Worm (Caenorhabditis elegans): Measurements from ENCODE around the gene zer-1.

The zer-1 gene

ce11 chrIII:886726-887125, at the start of gene zer-1:
Gene zer-1, minus strand, starts transcription at chrIII:886793.
- no peak for TF ChIP-seq unc-62 (GFP tag; optimal IDR thresholded peaks at IDR 0.05)

DNA sequence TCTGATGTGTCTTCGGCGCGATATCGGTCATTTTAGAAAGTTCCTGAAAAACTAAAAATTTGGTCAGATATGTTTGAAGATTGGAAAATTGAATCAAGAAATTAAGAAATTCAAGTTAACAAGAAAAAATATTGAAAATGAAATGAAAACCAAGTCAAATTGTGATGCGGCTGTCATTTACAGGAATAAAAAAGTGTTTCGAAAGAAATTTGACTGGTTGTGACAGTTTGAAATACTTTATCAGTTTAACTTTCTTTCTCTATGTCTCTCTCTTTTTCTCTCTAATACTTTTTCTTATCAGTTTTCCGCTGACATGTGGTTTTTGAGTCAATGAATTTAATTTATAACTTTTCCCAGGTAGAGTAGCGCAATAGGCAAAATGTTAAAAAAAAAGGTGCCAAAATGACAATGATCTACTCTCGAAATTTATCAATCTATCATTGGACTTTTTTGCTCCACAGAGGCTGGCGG, 49.5 kb upstream of the zer-1 start, which contains the start of gene fbxa-55:
Gene fbxa-55 (minus strand): TSS at position 51 of the 471 bp plus-strand sequence.
- TF ChIP-seq unc-62 (GFP tag; optimal IDR thresholded peaks at IDR 0.05): no peak

DNA sequence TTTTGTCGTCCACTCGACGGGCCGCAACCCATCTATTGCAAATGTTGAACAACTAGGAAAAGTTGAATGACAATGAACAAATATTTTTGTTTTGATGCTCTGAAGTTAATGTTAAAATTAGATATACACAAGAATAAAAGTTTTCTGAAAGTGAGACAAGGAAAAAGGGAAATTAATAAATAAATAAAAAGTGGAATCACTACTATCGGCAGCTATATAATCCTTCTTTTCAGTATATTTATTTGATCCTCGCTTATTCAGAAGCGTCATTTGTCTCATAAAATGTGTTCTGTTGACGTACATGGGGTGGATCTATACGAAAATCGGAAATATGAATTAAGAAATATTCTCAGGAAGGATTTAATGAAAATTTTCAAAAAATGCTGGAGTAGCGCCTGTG, 39.6 kb upstream of the zer-1 start, which contains the start of gene pef-1:
Gene pef-1 (minus strand): TSS at position 101 of the 400 bp plus-strand sequence.
- TF ChIP-seq unc-62 (GFP tag; optimal IDR thresholded peaks at IDR 0.05): no peak

DNA sequence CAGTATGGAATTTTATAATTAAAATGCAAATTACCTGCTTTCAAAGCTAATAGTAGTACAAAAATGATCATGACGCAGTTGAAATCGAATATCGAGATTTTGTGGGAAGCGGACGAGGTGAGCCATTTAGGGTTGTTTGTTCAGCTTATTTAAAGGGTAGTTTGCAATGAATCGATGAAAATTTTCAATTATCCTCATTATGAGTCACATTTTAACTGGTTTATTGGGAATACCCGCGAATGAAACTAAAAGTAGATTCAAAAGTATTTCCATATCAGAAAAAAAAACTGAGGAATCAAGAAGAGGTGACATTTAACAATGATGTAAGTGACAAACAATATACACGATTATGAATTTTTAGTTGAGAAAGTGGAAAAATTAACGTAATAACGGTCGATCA, 32.7 kb upstream of the zer-1 start, which contains the start of gene F23H11.7:
Gene F23H11.7 (minus strand): TSS at position 101 of the 400 bp plus-strand sequence.
- no peak for TF ChIP-seq unc-62 (GFP tag; optimal IDR thresholded peaks at IDR 0.05)

DNA sequence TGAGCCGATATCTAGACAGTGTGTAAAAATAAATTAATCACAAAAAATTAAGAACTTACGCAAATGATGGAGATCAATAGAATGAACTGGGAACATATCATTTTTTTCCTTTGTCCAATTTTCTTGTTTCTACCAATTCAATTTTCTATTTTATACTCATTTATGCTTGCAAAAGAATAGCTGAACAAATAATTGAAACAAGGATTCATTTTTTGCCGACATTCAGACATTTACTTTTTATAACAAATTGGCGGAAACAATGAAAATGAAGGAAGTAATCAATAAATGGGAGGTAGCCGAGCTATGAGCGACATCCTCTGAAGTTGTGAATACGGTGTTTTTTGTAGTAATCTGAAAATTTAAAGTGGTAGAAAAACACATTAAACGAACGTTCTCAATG, 30.3 kb upstream of the zer-1 start, which contains the start of gene idpp-13:
Gene idpp-13 (minus strand): TSS at position 101 of the 400 bp plus-strand sequence.
- no peak for TF ChIP-seq unc-62 (GFP tag; optimal IDR thresholded peaks at IDR 0.05)

ce11 chrIII:910540-911311, 24.1 kb upstream of the zer-1 start, which contains the start of the genes F23H11.5 and bra-2:
Gene F23H11.5, minus strand, starts transcription at chrIII:910590.
Gene bra-2, plus strand, starts transcription at chrIII:911261.
- TF ChIP-seq unc-62 (GFP tag; optimal IDR thresholded peaks at IDR 0.05): no peak

ce11 chrIII:909540-909939, 22.9 kb upstream of the zer-1 start, which contains the start of gene crls-1:
Gene crls-1, minus strand, starts transcription at chrIII:909902.
- no peak for TF ChIP-seq unc-62 (GFP tag; optimal IDR thresholded peaks at IDR 0.05)

- no peak for TF ChIP-seq unc-62 (GFP tag; optimal IDR thresholded peaks at IDR 0.05)
These were observed 21.4 kb upstream of the zer-1 start for ce11 chrIII:907990-908389.

- no peak for TF ChIP-seq unc-62 (GFP tag; optimal IDR thresholded peaks at IDR 0.05)
These were observed 20.7 kb upstream of the zer-1 start, which contains the start of gene F23H11.4 for ce11 chrIII:907311-907710. Gene F23H11.4, minus strand, starts transcription at chrIII:907539.

DNA sequence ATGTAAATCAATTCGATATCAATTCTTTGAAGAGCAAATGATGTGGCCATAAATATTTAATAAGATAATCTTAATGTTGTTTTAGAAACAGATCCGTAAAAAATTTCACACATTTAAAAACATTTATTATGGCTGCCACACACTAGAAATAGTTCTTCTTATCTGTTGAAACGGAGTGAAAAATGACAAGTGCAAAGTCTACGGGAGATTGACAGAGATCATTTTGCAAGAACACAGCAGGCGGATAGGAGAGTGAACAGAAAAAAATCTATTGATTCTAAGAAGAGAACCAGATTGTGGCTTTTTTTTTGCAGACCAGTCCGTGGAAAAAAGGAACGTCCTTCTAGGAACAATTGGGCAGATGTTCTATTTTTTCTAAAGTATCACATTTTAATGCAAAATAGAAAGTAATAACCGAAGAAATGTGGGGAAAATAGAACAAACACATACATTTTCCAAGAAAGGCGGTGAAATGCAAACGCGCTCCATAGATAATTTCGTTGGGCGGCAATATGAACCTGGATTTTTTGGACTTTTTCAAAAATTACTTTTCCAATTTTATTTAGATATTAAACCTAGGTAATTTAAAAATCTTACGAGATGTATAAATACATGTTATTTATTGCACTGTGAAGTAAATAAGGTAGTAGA, 15.1 kb upstream of the zer-1 start:
- TF ChIP-seq unc-62 (GFP tag; optimal IDR thresholded peaks at IDR 0.05): no peak

- no peak for TF ChIP-seq unc-62 (GFP tag; optimal IDR thresholded peaks at IDR 0.05)
These were observed 14.6 kb upstream of the zer-1 start, which contains the start of gene sucl-2 for ce11 chrIII:901148-901547. Gene sucl-2, minus strand, starts transcription at chrIII:901412.

DNA sequence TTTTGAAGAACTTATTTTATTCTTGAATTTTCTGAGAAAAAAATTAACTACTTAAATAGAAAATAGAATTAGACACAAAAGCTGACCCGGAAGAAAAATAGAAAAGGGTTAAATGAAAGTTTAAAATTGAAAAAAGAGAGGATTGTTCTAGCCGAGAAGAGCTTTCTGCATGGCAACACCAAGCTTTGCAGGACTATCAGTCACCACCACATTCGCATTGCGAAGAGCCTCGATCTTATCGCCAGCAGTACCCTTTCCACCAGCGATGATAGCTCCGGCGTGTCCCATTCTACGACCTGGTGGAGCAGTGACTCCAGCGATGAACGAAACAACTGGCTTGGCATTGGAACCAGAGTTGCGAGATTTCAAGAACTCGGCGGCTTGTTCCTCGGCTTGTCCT, 13.5 kb upstream of the zer-1 start:
- no peak for TF ChIP-seq unc-62 (GFP tag; optimal IDR thresholded peaks at IDR 0.05)

DNA sequence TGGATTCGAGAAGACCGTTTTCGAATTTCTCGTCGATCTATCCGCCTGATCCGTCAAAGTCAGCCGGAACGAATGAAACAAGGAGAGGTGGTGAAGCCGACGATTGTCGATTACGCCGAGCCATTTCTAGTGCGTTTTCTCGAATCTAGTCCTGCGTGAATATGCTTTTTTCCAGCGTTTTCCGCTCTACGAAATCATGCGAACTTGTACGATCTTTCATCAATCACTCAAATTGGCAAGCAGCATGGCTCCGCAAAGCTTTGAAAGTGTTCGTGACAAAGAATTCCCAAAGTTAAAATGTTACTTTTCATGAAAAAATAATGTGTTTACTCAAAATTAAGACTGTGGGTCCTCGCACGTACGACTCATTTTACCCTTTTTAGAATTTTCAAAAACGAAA, 10.3 kb upstream of the zer-1 start:
- TF ChIP-seq unc-62 (GFP tag; optimal IDR thresholded peaks at IDR 0.05): no peak

ce11 chrIII:895525-895924, 8.9 kb upstream of the zer-1 start, which contains the start of the genes ztf-18 and F23H11.2:
Gene ztf-18, minus strand, starts transcription at chrIII:895712.
Gene F23H11.2, plus strand, starts transcription at chrIII:895747.
- TF ChIP-seq unc-62 (GFP tag; optimal IDR thresholded peaks at IDR 0.05): no peak

DNA sequence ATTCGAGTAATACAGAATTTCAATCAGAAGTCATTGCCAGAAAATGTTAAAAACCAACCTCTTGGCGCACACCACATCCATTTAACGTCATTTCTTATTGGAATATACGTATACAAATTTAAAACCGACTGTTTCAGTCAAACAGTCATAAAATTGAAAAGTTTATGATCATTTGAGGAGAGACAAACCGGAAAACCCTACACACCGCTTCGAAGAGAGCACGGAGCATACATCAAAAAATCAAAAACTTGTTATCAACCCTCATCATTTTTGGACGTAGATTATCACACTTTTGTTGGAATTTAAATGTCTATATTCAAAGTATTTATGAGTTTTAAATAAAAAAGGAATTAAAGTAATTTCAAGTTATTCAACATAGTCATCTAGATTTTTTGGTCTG, 4.4 kb upstream of the zer-1 start, which contains the start of gene T24C4.10:
Gene T24C4.10 (minus strand): TSS at position 230 of the 400 bp plus-strand sequence.
- TF ChIP-seq unc-62 (GFP tag; optimal IDR thresholded peaks at IDR 0.05): no peak

- no peak for TF ChIP-seq unc-62 (GFP tag; optimal IDR thresholded peaks at IDR 0.05)
These were observed 2.5 kb upstream of the zer-1 start for ce11 chrIII:888983-889549.
